Fruit fly (Drosophila melanogaster) whole organism, embryonic: ENCODE measurements around the gene Rai1.

Source experiments
- Atf6 ChIP-seq: fragments of 200-800 bp; sonication (Bioruptor generic); IDR thresholded peaks from 2 replicates; pipeline ENCODE4 v1.3.6; 2022; ENCODE audit warnings: missing biosample characterization, missing genetic modification characterization
- B-H2 ChIP-seq: fragments of 200-800 bp; sonication (Bioruptor generic); optimal IDR thresholded peaks from 2 replicates; lab custom pipeline; 2018; ENCODE audit warnings: missing biosample characterization, mild to moderate bottlenecking, missing genetic modification characterization
- Bdp1 ChIP-seq: fragments of 200-800 bp; sonication (Bioruptor generic); optimal IDR thresholded peaks from 3 replicates; lab custom pipeline; 2016; ENCODE audit warnings: missing biosample characterization, missing genetic modification characterization
- CG10274 ChIP-seq: fragments of 200-800 bp; sonication (Bioruptor generic); optimal IDR thresholded peaks from 3 replicates; lab custom pipeline; 2017; ENCODE audit warnings: missing biosample characterization, mild to moderate bottlenecking, missing genetic modification characterization
- CG10979 ChIP-seq: fragments of 200-800 bp; sonication (Bioruptor generic); optimal IDR thresholded peaks from 2 replicates; lab custom pipeline; 2018; ENCODE audit warnings: missing biosample characterization, mild to moderate bottlenecking, missing genetic modification characterization, moderate library complexity
- CG11398 ChIP-seq: fragments of 200-800 bp; sonication (Bioruptor generic); optimal IDR thresholded peaks from 2 replicates; lab custom pipeline; 2016; ENCODE audit warnings: missing biosample characterization, missing genetic modification characterization
- CG11456 ChIP-seq: fragments of 200-800 bp; sonication (Bioruptor generic); IDR thresholded peaks from 3 replicates; pipeline ENCODE4 v1.3.6; 2022; ENCODE audit warnings: missing biosample characterization, missing genetic modification characterization
- CG11504 ChIP-seq: fragments of 200-800 bp; sonication (Bioruptor generic); optimal IDR thresholded peaks from 3 replicates; lab custom pipeline; 2019; ENCODE audit warnings: missing biosample characterization, mild to moderate bottlenecking, missing genetic modification characterization, moderate library complexity
- CG11723 ChIP-seq: fragments of 200-800 bp; sonication (Bioruptor generic); optimal IDR thresholded peaks from 2 replicates; lab custom pipeline; 2017; ENCODE audit warnings: missing biosample characterization, mild to moderate bottlenecking, missing genetic modification characterization
- CG12744 ChIP-seq: fragments of 200-800 bp; sonication (Bioruptor generic); optimal IDR thresholded peaks from 2 replicates; lab custom pipeline; 2016; ENCODE audit warnings: missing biosample characterization, missing genetic modification characterization
- CG13624 ChIP-seq: fragments of 200-800 bp; sonication (Bioruptor generic); optimal IDR thresholded peaks from 2 replicates; lab custom pipeline; 2016; ENCODE audit warnings: missing biosample characterization, missing genetic modification characterization
- CG14014 ChIP-seq: fragments of 200-800 bp; sonication (Bioruptor generic); IDR thresholded peaks from 2 replicates; pipeline ENCODE4 v1.3.6; 2022; ENCODE audit warnings: missing biosample characterization, missing genetic modification characterization
- CG14441 ChIP-seq: fragments of 200-800 bp; sonication (Bioruptor generic); IDR thresholded peaks from 2 replicates; pipeline ENCODE4 v1.3.6; 2022; ENCODE audit warnings: missing biosample characterization, missing genetic modification characterization
- CG15073 ChIP-seq: fragments of 200-800 bp; sonication (Bioruptor generic); optimal IDR thresholded peaks from 2 replicates; lab custom pipeline; 2016; ENCODE audit warnings: missing biosample characterization, missing genetic modification characterization
- CG1602 ChIP-seq: fragments of 200-800 bp; sonication (Bioruptor generic); optimal IDR thresholded peaks from 3 replicates; lab custom pipeline; 2016; ENCODE audit warnings: missing biosample characterization, missing genetic modification characterization
- CG2875 ChIP-seq: fragments of 200-800 bp; sonication (Bioruptor generic); optimal IDR thresholded peaks from 2 replicates; lab custom pipeline; 2017; ENCODE audit warnings: missing biosample characterization, mild to moderate bottlenecking, missing genetic modification characterization, missing genetic modification reagents
- CG31441 ChIP-seq: fragments of 200-800 bp; sonication (Bioruptor generic); IDR thresholded peaks from 2 replicates; pipeline ENCODE4 v1.3.6; 2022; ENCODE audit warnings: missing biosample characterization, missing genetic modification characterization
- CG5180 ChIP-seq: fragments of 200-800 bp; sonication (Bioruptor generic); optimal IDR thresholded peaks from 3 replicates; lab custom pipeline; 2017; ENCODE audit warnings: missing biosample characterization, missing genetic modification characterization, mild to moderate bottlenecking, moderate library complexity, missing genetic modification reagents
- CG6791 ChIP-seq: fragments of 200-800 bp; sonication (Bioruptor generic); IDR thresholded peaks from 3 replicates; pipeline ENCODE4 v1.3.6; 2022; ENCODE audit warnings: missing biosample characterization, missing genetic modification characterization; ENCODE audit not compliant: partially characterized antibody
- CG7271 ChIP-seq: fragments of 200-800 bp; sonication (Bioruptor generic); optimal IDR thresholded peaks from 2 replicates; lab custom pipeline; 2018; ENCODE audit warnings: missing biosample characterization, mild to moderate bottlenecking, missing genetic modification characterization, moderate library complexity
- CG9215 ChIP-seq: fragments of 200-800 bp; sonication (Bioruptor generic); IDR thresholded peaks from 2 replicates; pipeline ENCODE4 v1.3.6; 2022; ENCODE audit warnings: missing biosample characterization, missing genetic modification characterization
- E2f1 ChIP-seq: fragments of 200-800 bp; sonication (Bioruptor generic); IDR thresholded peaks from 2 replicates; pipeline ENCODE4 v1.3.6; 2022; ENCODE audit warnings: missing biosample characterization, missing genetic modification characterization
- Gsc ChIP-seq: fragments of 200-800 bp; sonication (Bioruptor generic); IDR thresholded peaks from 2 replicates; pipeline ENCODE4 v1.3.6; 2022; ENCODE audit warnings: missing biosample characterization, missing genetic modification characterization
- HLH3B ChIP-seq: fragments of 200-800 bp; sonication (Bioruptor generic); IDR thresholded peaks from 2 replicates; pipeline ENCODE4 v1.3.6; 2022; ENCODE audit warnings: missing biosample characterization, missing genetic modification characterization
- Hsf ChIP-seq: fragments of 200-800 bp; sonication (Bioruptor generic); optimal IDR thresholded peaks from 3 replicates; lab custom pipeline; 2016; ENCODE audit warnings: missing biosample characterization, missing genetic modification characterization
- MTF-1 ChIP-seq: fragments of 200-800 bp; sonication (Bioruptor generic); optimal IDR thresholded peaks from 2 replicates; lab custom pipeline; 2018; ENCODE audit warnings: missing biosample characterization, mild to moderate bottlenecking, missing genetic modification characterization, borderline replicate concordance
- Mad ChIP-seq: fragments of 200-800 bp; sonication (Bioruptor generic); optimal IDR thresholded peaks from 2 replicates; lab custom pipeline; 2016; ENCODE audit warnings: missing biosample characterization, missing genetic modification characterization
- NFAT ChIP-seq: fragments of 200-800 bp; sonication (Bioruptor generic); IDR thresholded peaks from 2 replicates; pipeline ENCODE4 v1.3.6; 2022; ENCODE audit warnings: missing biosample characterization, missing genetic modification characterization
- ab ChIP-seq: fragments of 200-800 bp; sonication (Bioruptor generic); optimal IDR thresholded peaks from 2 replicates; lab custom pipeline; 2016; ENCODE audit warnings: missing biosample characterization, missing genetic modification characterization
- ato ChIP-seq: fragments of 200-800 bp; sonication (Bioruptor generic); IDR thresholded peaks from 2 replicates; pipeline ENCODE4 v1.3.6; 2022; ENCODE audit warnings: missing biosample characterization, missing genetic modification characterization; ENCODE audit not compliant: partially characterized antibody
- caup ChIP-seq: fragments of 200-800 bp; sonication (Bioruptor generic); optimal IDR thresholded peaks from 3 replicates; lab custom pipeline; 2017; ENCODE audit warnings: missing biosample characterization, mild to moderate bottlenecking, missing genetic modification characterization, moderate library complexity; ENCODE audit not compliant: severe bottlenecking
- chm ChIP-seq: fragments of 200-800 bp; sonication (Bioruptor generic); IDR thresholded peaks from 2 replicates; pipeline ENCODE4 v1.3.6; 2022; ENCODE audit warnings: missing biosample characterization, missing genetic modification characterization
- corto ChIP-seq: fragments of 200-800 bp; sonication (Bioruptor generic); optimal IDR thresholded peaks from 2 replicates; lab custom pipeline; 2016; ENCODE audit warnings: missing biosample characterization, mild to moderate bottlenecking, missing genetic modification characterization, moderate library complexity
- dm ChIP-seq: fragments of 200-800 bp; sonication (Bioruptor generic); optimal IDR thresholded peaks from 3 replicates; lab custom pipeline; 2016; ENCODE audit warnings: missing biosample characterization, missing genetic modification characterization
- dmrt99B ChIP-seq: fragments of 200-800 bp; sonication (Bioruptor generic); optimal IDR thresholded peaks from 2 replicates; lab custom pipeline; 2018; ENCODE audit warnings: missing biosample characterization, mild to moderate bottlenecking, missing genetic modification characterization, moderate library complexity
- gfzf ChIP-seq: fragments of 200-800 bp; sonication (Bioruptor generic); optimal IDR thresholded peaks from 2 replicates; lab custom pipeline; 2016; ENCODE audit warnings: missing biosample characterization, mild to moderate bottlenecking, missing genetic modification characterization, moderate library complexity
- inv ChIP-seq: fragments of 200-800 bp; sonication (Bioruptor generic); IDR thresholded peaks from 2 replicates; pipeline ENCODE4 v1.3.6; 2022; ENCODE audit warnings: missing biosample characterization, missing genetic modification characterization; ENCODE audit not compliant: partially characterized antibody
- jigr1 ChIP-seq: fragments of 200-800 bp; sonication (Bioruptor generic); IDR thresholded peaks from 3 replicates; pipeline ENCODE4 v1.3.6; 2022; ENCODE audit warnings: missing biosample characterization, missing genetic modification characterization
- kah ChIP-seq: fragments of 200-800 bp; sonication (Bioruptor generic); optimal IDR thresholded peaks from 2 replicates; lab custom pipeline; 2018; ENCODE audit warnings: missing biosample characterization, mild to moderate bottlenecking, missing genetic modification characterization
- kni ChIP-seq: fragments of 200-800 bp; sonication (Bioruptor generic); optimal IDR thresholded peaks from 3 replicates; lab custom pipeline; 2017; ENCODE audit warnings: mild to moderate bottlenecking, missing biosample characterization, missing genetic modification reagents, missing genetic modification characterization
- lilli ChIP-seq: fragments of 200-800 bp; sonication (Bioruptor generic); optimal IDR thresholded peaks from 3 replicates; lab custom pipeline; 2016; ENCODE audit warnings: missing biosample characterization, missing genetic modification characterization
- lov ChIP-seq, 2 experiments: fragments of 200-800 bp in 1 of 2; fragments of >200 bp in 1 of 2; sonication (Bioruptor generic) in 1 of 2; IDR thresholded peaks in 1 of 2; optimal IDR thresholded peaks in 1 of 2; 2 replicates in 1 of 2; 3 replicates in 1 of 2; pipeline versions ENCODE4 v1.3.6 to Lab custom; 2017 to 2022; ENCODE audit warnings: missing biosample characterization in 1 of 2, missing genetic modification characterization in 1 of 2
- odd ChIP-seq: fragments of 200-800 bp; sonication (Bioruptor generic); optimal IDR thresholded peaks from 2 replicates; lab custom pipeline; 2017; ENCODE audit warnings: missing biosample characterization, mild to moderate bottlenecking, missing genetic modification characterization
- onecut ChIP-seq: fragments of 200-800 bp; sonication (Bioruptor generic); IDR thresholded peaks from 2 replicates; pipeline ENCODE4 v1.3.6; 2022; ENCODE audit warnings: missing biosample characterization, missing genetic modification characterization
- otp ChIP-seq: fragments of 200-800 bp; sonication (Bioruptor generic); IDR thresholded peaks from 3 replicates; pipeline ENCODE4, ENCODE4 v1.3.6; 2022; ENCODE audit warnings: missing biosample characterization, missing genetic modification characterization
- phol ChIP-seq: fragments of 200-800 bp; sonication (Bioruptor generic); optimal IDR thresholded peaks from 3 replicates; lab custom pipeline; 2018; ENCODE audit warnings: missing biosample characterization, mild to moderate bottlenecking, missing genetic modification characterization, moderate library complexity
- seq ChIP-seq: fragments of 200-800 bp; sonication (Bioruptor generic); IDR thresholded peaks from 2 replicates; pipeline ENCODE4 v1.3.6; 2022; ENCODE audit warnings: missing biosample characterization, missing genetic modification characterization
- tup ChIP-seq: fragments of 200-800 bp; sonication (Bioruptor generic); optimal IDR thresholded peaks from 2 replicates; lab custom pipeline; 2016; ENCODE audit warnings: missing biosample characterization, mild to moderate bottlenecking, missing genetic modification characterization, moderate library complexity
- unc-4 ChIP-seq: fragments of 200-800 bp; sonication (Bioruptor generic); IDR thresholded peaks from 2 replicates; pipeline ENCODE4 v1.3.6; 2022; ENCODE audit warnings: missing biosample characterization, missing genetic modification characterization; ENCODE audit not compliant: partially characterized antibody

Gene Rai1

dm6 chrX:16811213-16811749, 8.1 kb upstream of the Rai1 start, which contains the start of gene CG4829 (continued):
- TF ChIP-seq caup (GFP tag; lab: Kevin White, UChicago) (peak; percentile 85), Gsc (GFP tag; lab: Robert Waterston, UW) (peak; percentile 64), CG5180 (GFP tag; lab: Kevin White, UChicago) (peak; percentile 78), chm (GFP tag; lab: Robert Waterston, UW) (peak; percentile 87; the same call in 1 of the 2 replicates), CG7271 (peak; percentile 20), seq (peak; percentile 85), CG10979 (tag; lab: Kevin White, UChicago) (peak; percentile 88), phol (tag; lab: Kevin White, UChicago) (peak; percentile 88), CG11398 (peak; percentile 69), odd (peak; percentile 82), B-H2 (GFP tag; lab: Kevin White, UChicago) (peak; percentile 75), CG1602 (peak; percentile 75), CG11456 (GFP tag; lab: Robert Waterston, UW) (peak; percentile 89), CG11723 (peak; percentile 77), unc-4 (no peak), kah (GFP tag; lab: Kevin White, UChicago) (peak; percentile 92), dm (GFP tag; lab: Kevin White, UChicago) (peak; percentile 74), HLH3B (GFP tag; lab: Robert Waterston, UW) (peak; percentile 93), CG11504 (tag; lab: Kevin White, UChicago) (peak; percentile 92), CG13624 (GFP tag; lab: Kevin White, UChicago) (peak; percentile 86), lov (optimal IDR thresholded peaks at IDR 0.05; lab: Kevin White, UChicago) (no peak), lov (GFP tag; IDR thresholded peaks at IDR 0.05; lab: Robert Waterston, UW) (peak; percentile 83; the same call in 2 of the 3 replicates), onecut (GFP tag; lab: Robert Waterston, UW) (peak; percentile 83), CG6791 (no peak), CG9215 (peak; percentile 77), CG15073 (GFP tag; lab: Kevin White, UChicago) (peak; percentile 10), tup (peak; percentile 40), CG12744 (GFP tag; lab: Kevin White, UChicago) (peak; percentile 73), Hsf (GFP tag; lab: Kevin White, UChicago) (peak; percentile 86), Atf6 (GFP tag; lab: Robert Waterston, UW) (peak; percentile 86), dmrt99B (tag; lab: Kevin White, UChicago) (peak; percentile 94), gfzf (no peak), CG2875 (GFP tag; lab: Kevin White, UChicago) (peak; percentile 77), corto (GFP tag; lab: Kevin White, UChicago) (no peak), Mad (GFP tag; lab: Kevin White, UChicago) (peak; percentile 77), lilli (GFP tag; lab: Kevin White, UChicago) (peak; percentile 89), CG10274 (GFP tag; lab: Kevin White, UChicago) (peak; percentile 79), CG14441 (GFP tag; lab: Robert Waterston, UW) (peak; percentile 91), ab (GFP tag; lab: Kevin White, UChicago) (peak; percentile 73), ato (GFP tag; lab: Robert Waterston, UW) (no peak), E2f1 (GFP tag; lab: Robert Waterston, UW) (peak; percentile 85), jigr1 (GFP tag; lab: Robert Waterston, UW) (peak; percentile 77), inv (GFP tag; lab: Robert Waterston, UW) (no peak), Bdp1 (peak; percentile 65), CG14014 (GFP tag; lab: Robert Waterston, UW) (peak; percentile 88), NFAT (peak; percentile 72; the same call in 1 of the 2 replicates), otp (peak; percentile 86), CG31441 (peak; percentile 93), MTF-1 (GFP tag; lab: Kevin White, UChicago) (peak; percentile 86), kni (GFP tag; lab: Kevin White, UChicago) (peak; percentile 25)
